Fruit fly (Drosophila melanogaster): Measurements from ENCODE around the gene CG12171.
A peak's percentile ranks its signal among the peaks of the same experiment; 100 is the strongest.

Gene CG12171

dm6 chr3R:5608422-5608821 is 25.0 kb upstream of the CG12171 start:
- TF ChIP-seq cyc (GFP tag; optimal IDR thresholded peaks at IDR 0.05) (no peak), Sox15 (GFP tag; optimal IDR thresholded peaks at IDR 0.05) (no peak), Lpt (GFP tag; optimal IDR thresholded peaks at IDR 0.05) (no peak), Eip78C (GFP tag) (no peak), CG11902 (GFP tag; optimal IDR thresholded peaks at IDR 0.05) (no peak), CG6808 (GFP tag; optimal IDR thresholded peaks at IDR 0.05) (no peak), CG3919 (GFP tag; optimal IDR thresholded peaks at IDR 0.05) (no peak), Met (GFP tag; optimal IDR thresholded peaks at IDR 0.05) (no peak), Sox14 (GFP tag; optimal IDR thresholded peaks at IDR 0.05) (no peak), achi (GFP tag; optimal IDR thresholded peaks at IDR 0.05) (no peak), svp (GFP tag) (no peak), CG8319 (GFP tag; optimal IDR thresholded peaks at IDR 0.05) (no peak), salr (GFP tag; optimal IDR thresholded peaks at IDR 0.05) (no peak), CG7368 (GFP tag; optimal IDR thresholded peaks at IDR 0.05) (no peak)

dm6 chr3R:5610656-5611055 is 22.8 kb upstream of the CG12171 start:
- TF ChIP-seq Eip78C (GFP tag) (no peak), CG15336 (GFP tag; IDR thresholded peaks at IDR 0.05) (no peak), vri (GFP tag; optimal IDR thresholded peaks at IDR 0.05) (peak; percentile 11), achi (GFP tag; optimal IDR thresholded peaks at IDR 0.05) (no peak), CG11294 (GFP tag; IDR thresholded peaks at IDR 0.05) (no peak)

dm6 chr3R:5611167-5611566 is 22.3 kb upstream of the CG12171 start:
- TF ChIP-seq CG8632 (GFP tag; optimal IDR thresholded peaks at IDR 0.05) = no peak
- TF ChIP-seq Eip75B (GFP tag; optimal IDR thresholded peaks at IDR 0.05) = peak; percentile 35
- no peak for TF ChIP-seq CG32006 (GFP tag; optimal IDR thresholded peaks at IDR 0.05)
- peak; percentile 65 for TF ChIP-seq Eip78C (GFP tag)
- peak; percentile 14 for TF ChIP-seq Sox14 (GFP tag; optimal IDR thresholded peaks at IDR 0.05)
- no peak for TF ChIP-seq svp (GFP tag)
- peak; percentile 75 for TF ChIP-seq CG6163 (GFP tag; IDR thresholded peaks at IDR 0.05)

- TF ChIP-seq topi (GFP tag; optimal IDR thresholded peaks at IDR 0.05) (peak; percentile 6), achi (GFP tag; optimal IDR thresholded peaks at IDR 0.05) (no peak), fkh (GFP tag; optimal IDR thresholded peaks at IDR 0.05) (no peak), CG6276 (GFP tag; optimal IDR thresholded peaks at IDR 0.05) (no peak)
Measured at dm6 chr3R:5611733-5612132, 21.7 kb upstream of the CG12171 start.

dm6 chr3R:5612372-5613113 is 20.9 kb upstream of the CG12171 start, which contains the start of gene Rga:
Gene Rga (minus strand): TSS chr3R:5613112.
- no peak for TF ChIP-seq CG8632 (GFP tag; optimal IDR thresholded peaks at IDR 0.05)
- no peak for TF ChIP-seq CG11294 (GFP tag; IDR thresholded peaks at IDR 0.05)
- TF ChIP-seq dsx (GFP tag; optimal IDR thresholded peaks at IDR 0.05; ENCODE audit: poor library complexity, severe bottlenecking) = no peak
- TF ChIP-seq CG1621 (tag; optimal IDR thresholded peaks at IDR 0.05) = no peak
- peak; percentile 28 for TF ChIP-seq fd85E (GFP tag; optimal IDR thresholded peaks at IDR 0.05)
- TF ChIP-seq Sox14 (GFP tag; optimal IDR thresholded peaks at IDR 0.05) = peak; percentile 67
- TF ChIP-seq Ets96B (tag; optimal IDR thresholded peaks at IDR 0.05) = no peak
- TF ChIP-seq Eip93F (GFP tag; optimal IDR thresholded peaks at IDR 0.05) = no peak
- peak; percentile 22 for TF ChIP-seq CG6854 (GFP tag; optimal IDR thresholded peaks at IDR 0.05)
- TF ChIP-seq esn (GFP tag; optimal IDR thresholded peaks at IDR 0.05) = no peak
- peak; percentile 54 for TF ChIP-seq CG9139 (GFP tag; optimal IDR thresholded peaks at IDR 0.05)
- TF ChIP-seq Eip78C (GFP tag) = peak; percentile 48
- no peak for TF ChIP-seq Sox15 (GFP tag; optimal IDR thresholded peaks at IDR 0.05)
- no peak for TF ChIP-seq lz (GFP tag; optimal IDR thresholded peaks at IDR 0.05)
- no peak for TF ChIP-seq Gug (GFP tag; IDR thresholded peaks at IDR 0.05)
- TF ChIP-seq svp (GFP tag) = peak; percentile 86
- TF ChIP-seq achi (GFP tag; optimal IDR thresholded peaks at IDR 0.05) = no peak
- peak; percentile 33 to 38 for TF ChIP-seq ss (GFP tag; optimal IDR thresholded peaks at IDR 0.05)
- no peak for TF ChIP-seq Eip75B (GFP tag; optimal IDR thresholded peaks at IDR 0.05)
- peak; percentile 31 for TF ChIP-seq vri (GFP tag; optimal IDR thresholded peaks at IDR 0.05)
- no peak for TF ChIP-seq topi (GFP tag; optimal IDR thresholded peaks at IDR 0.05)

All from whole organism, prepupa.